Worm (Caenorhabditis elegans) whole organism, L4 larva: ENCODE data around the gene cec-5.

Experiments used
- F49E8.2 ChIP-seq: sonication (generic microtip); optimal IDR thresholded peaks from 2 replicates; lab custom pipeline; 2016; ENCODE audit warnings: missing compliant biosample characterization, mild to moderate bottlenecking, missing genetic modification characterization, borderline replicate concordance
- R02D3.7 ChIP-seq: fragments of 150-350 bp; sonication (generic microtip); optimal IDR thresholded peaks from 3 replicates; lab custom pipeline; 2014; ENCODE audit warnings: missing biosample characterization, missing genetic modification characterization
- Y105C5A.15 ChIP-seq: fragments of 200-800 bp; sonication (Bioruptor generic); IDR thresholded peaks from 2 replicates; pipeline ENCODE4 v1.3.6; 2022; ENCODE audit warnings: missing genetic modification characterization, missing compliant biosample characterization
- Y5F2A.4 ChIP-seq: fragments of 200-800 bp; sonication (Bioruptor generic); optimal IDR thresholded peaks from 2 replicates; lab custom pipeline; 2018; ENCODE audit warnings: mild to moderate bottlenecking, missing genetic modification characterization, missing compliant biosample characterization
- Y75B8A.6 ChIP-seq: fragments of 200-800 bp; sonication (Bioruptor generic); IDR thresholded peaks from 2 replicates; pipeline ENCODE4 v1.3.6; 2022; ENCODE audit warnings: missing genetic modification reagents, missing genetic modification characterization, missing compliant biosample characterization
- aha-1 ChIP-seq: fragments of 150-350 bp; peaks from one replicate; lab custom pipeline; 2014; ENCODE audit warnings: missing biosample characterization, missing genetic modification characterization
- ama-1 ChIP-seq: fragments of 150-350 bp; optimal IDR thresholded peaks from 2 replicates; lab custom pipeline; 2014; ENCODE audit warnings: inconsistent platforms, mixed read lengths
- attf-4 ChIP-seq: sonication (generic microtip); optimal IDR thresholded peaks from 3 replicates; lab custom pipeline; 2017; ENCODE audit warnings: missing biosample characterization, missing genetic modification characterization
- ceh-62 ChIP-seq: sonication (generic microtip); optimal IDR thresholded peaks from 2 replicates; lab custom pipeline; 2017; ENCODE audit warnings: missing biosample characterization, missing genetic modification characterization
- ces-1 ChIP-seq: fragments of 150-350 bp; sonication (generic microtip); optimal IDR thresholded peaks from 4 replicates; lab custom pipeline; 2014; ENCODE audit warnings: missing biosample characterization, missing genetic modification reagents, missing genetic modification characterization
- daf-16 ChIP-seq, 3 experiments: sonication (generic microtip); optimal IDR thresholded peaks; 2 replicates each; lab custom pipeline; 2016 to 2017; ENCODE audit warnings: missing genetic modification characterization in 3 of 3, missing genetic modification reagents in 3 of 3, mild to moderate bottlenecking in 2 of 3, missing compliant biosample characterization in 2 of 3, missing biosample characterization in 1 of 3, moderate library complexity in 1 of 3
- daf-19 ChIP-seq: fragments of 200-800 bp; sonication (Bioruptor generic); conservative IDR thresholded peaks from 2 replicates; pipeline ENCODE4 v1.3.6; 2022; ENCODE audit warnings: missing genetic modification characterization, missing compliant biosample characterization
- duxl-1 ChIP-seq: sonication (generic microtip); optimal IDR thresholded peaks from 2 replicates; lab custom pipeline; 2016; ENCODE audit warnings: mild to moderate bottlenecking, missing genetic modification characterization, moderate library complexity, missing compliant biosample characterization; ENCODE audit not compliant: poor library complexity
- dve-1 ChIP-seq: sonication (generic microtip); optimal IDR thresholded peaks from 2 replicates; lab custom pipeline; 2017; ENCODE audit warnings: antibody characterized with exemption, mild to moderate bottlenecking, missing genetic modification characterization, missing compliant biosample characterization; ENCODE audit not compliant: insufficient read depth
- fkh-10 ChIP-seq: fragments of 150-350 bp; optimal IDR thresholded peaks from 2 replicates; lab custom pipeline; 2014; ENCODE audit warnings: missing biosample characterization, missing genetic modification reagents, missing genetic modification characterization
- fos-1 ChIP-seq: fragments of 150-350 bp; optimal IDR thresholded peaks from 2 replicates; lab custom pipeline; 2014; ENCODE audit warnings: missing biosample characterization, missing genetic modification characterization
- hif-1 ChIP-seq, 2 experiments: sonication (generic microtip); optimal IDR thresholded peaks; 2 replicates each; lab custom pipeline; 2016 to 2017; ENCODE audit warnings: missing compliant biosample characterization in 2 of 2, missing genetic modification characterization in 2 of 2, missing genetic modification reagents in 2 of 2, missing genotype in 2 of 2, mild to moderate bottlenecking in 1 of 2
- hlh-30 ChIP-seq: sonication (generic microtip); optimal IDR thresholded peaks from 2 replicates; lab custom pipeline; 2017; ENCODE audit warnings: antibody characterized with exemption, mild to moderate bottlenecking, missing genetic modification characterization, missing compliant biosample characterization; ENCODE audit not compliant: insufficient read depth
- hmg-1.1 ChIP-seq: fragments of 200-800 bp; sonication (Bioruptor generic); IDR thresholded peaks from 2 replicates; pipeline ENCODE4 v1.3.6; 2022; ENCODE audit warnings: missing genetic modification reagents, missing genetic modification characterization, missing compliant biosample characterization
- lin-1 ChIP-seq: fragments of 200-800 bp; sonication (Bioruptor generic); IDR thresholded peaks from 2 replicates; pipeline ENCODE4 v1.3.6; 2022; ENCODE audit warnings: missing genetic modification reagents, missing genetic modification characterization, missing compliant biosample characterization
- lin-29 ChIP-seq: fragments of 200-800 bp; sonication (Bioruptor generic); IDR thresholded peaks from 2 replicates; pipeline ENCODE4 v1.3.6; 2022; ENCODE audit warnings: missing genetic modification reagents, missing genetic modification characterization, missing compliant biosample characterization
- lin-38 ChIP-seq: fragments of 200-800 bp; sonication (Bioruptor generic); IDR thresholded peaks from 2 replicates; pipeline ENCODE4 v1.3.6; 2022; ENCODE audit warnings: missing genetic modification reagents, missing genetic modification characterization, missing compliant biosample characterization
- mdt-29 ChIP-seq: fragments of 200-800 bp; sonication (Bioruptor generic); IDR thresholded peaks from 2 replicates; pipeline ENCODE4 v1.3.6; 2022; ENCODE audit warnings: missing genetic modification reagents, missing genetic modification characterization, missing compliant biosample characterization
- mep-1 ChIP-seq: fragments of 150-350 bp; sonication (generic microtip); optimal IDR thresholded peaks from 3 replicates; lab custom pipeline; 2014; ENCODE audit warnings: missing biosample characterization, missing genetic modification characterization
- mxl-2 ChIP-seq: fragments of 200-800 bp; sonication (Bioruptor generic); conservative IDR thresholded peaks from 2 replicates; pipeline ENCODE4 v1.3.6; 2022; ENCODE audit warnings: missing genetic modification reagents, missing genetic modification characterization, missing compliant biosample characterization
- nhr-10 ChIP-seq: fragments of 150-350 bp; optimal IDR thresholded peaks from 2 replicates; lab custom pipeline; 2014; ENCODE audit warnings: missing biosample characterization, missing genetic modification characterization
- nhr-11 ChIP-seq: fragments of 150-350 bp; optimal IDR thresholded peaks from 2 replicates; lab custom pipeline; 2014; ENCODE audit warnings: missing biosample characterization, missing genetic modification characterization
- nhr-25 ChIP-seq: sonication (generic microtip); optimal IDR thresholded peaks from 2 replicates; lab custom pipeline; 2017; ENCODE audit warnings: missing genetic modification characterization, mild to moderate bottlenecking, missing compliant biosample characterization, antibody characterized with exemption, moderate library complexity, borderline replicate concordance; ENCODE audit not compliant: insufficient read depth
- nhr-48 ChIP-seq: sonication (generic microtip); optimal IDR thresholded peaks from 2 replicates; lab custom pipeline; 2016; ENCODE audit warnings: mild to moderate bottlenecking, missing genetic modification characterization, missing compliant biosample characterization
- nhr-76 ChIP-seq: fragments of 150-350 bp; optimal IDR thresholded peaks from 2 replicates; lab custom pipeline; 2014; ENCODE audit warnings: missing biosample characterization, missing genetic modification characterization
- saeg-2 ChIP-seq: fragments of 200-800 bp; sonication (Bioruptor generic); IDR thresholded peaks from 2 replicates; pipeline ENCODE4 v1.3.6; 2022; ENCODE audit warnings: missing genetic modification reagents, missing genetic modification characterization, missing compliant biosample characterization
- set-16 ChIP-seq: fragments of 200-800 bp; sonication (Bioruptor generic); IDR thresholded peaks from 2 replicates; pipeline ENCODE4 v1.3.6; 2022; ENCODE audit warnings: missing genetic modification reagents, missing genetic modification characterization, missing compliant biosample characterization
- skn-1 ChIP-seq: fragments of 150-350 bp; optimal IDR thresholded peaks from 2 replicates; lab custom pipeline; 2014; ENCODE audit warnings: missing biosample characterization, missing genetic modification characterization
- snpc-1.2 ChIP-seq: fragments of 200-800 bp; sonication (Bioruptor generic); IDR thresholded peaks from 2 replicates; pipeline ENCODE4 v1.3.6; 2022; ENCODE audit warnings: missing genetic modification reagents, missing genetic modification characterization, missing compliant biosample characterization
- tag-97 ChIP-seq: fragments of 200-800 bp; sonication (Bioruptor generic); IDR thresholded peaks from 2 replicates; pipeline ENCODE4 v1.3.6; 2022; ENCODE audit warnings: missing genetic modification characterization, missing compliant biosample characterization
- unc-39 ChIP-seq: sonication (generic microtip); optimal IDR thresholded peaks from 2 replicates; lab custom pipeline; 2017; ENCODE audit warnings: missing biosample characterization, missing genetic modification characterization
- unc-62 ChIP-seq, 3 experiments: fragments of 150-350 bp in 1 of 3; sonication (generic microtip); optimal IDR thresholded peaks in 2 of 3; peaks in 1 of 3; 1 replicate in 1 of 3; 2 replicates in 2 of 3; lab custom pipeline; 2014 to 2017; ENCODE audit warnings: missing biosample characterization in 3 of 3, missing genetic modification characterization in 3 of 3, missing genetic modification reagents in 3 of 3, missing genotype in 1 of 3
- vab-7 ChIP-seq: fragments of 200-800 bp; sonication (Bioruptor generic); IDR thresholded peaks from 2 replicates; pipeline ENCODE4 v1.3.6; 2022; ENCODE audit warnings: missing genetic modification reagents, missing genetic modification characterization, missing compliant biosample characterization
- zag-1 ChIP-seq: fragments of 150-350 bp; optimal IDR thresholded peaks from 2 replicates; lab custom pipeline; 2014; ENCODE audit warnings: missing biosample characterization, missing genetic modification characterization
- zfp-2 ChIP-seq: sonication (generic microtip); optimal IDR thresholded peaks from 2 replicates; lab custom pipeline; 2016; ENCODE audit warnings: mild to moderate bottlenecking, missing genetic modification characterization, missing compliant biosample characterization
- zfp-3 ChIP-seq: fragments of 200-800 bp; sonication (Bioruptor generic); conservative IDR thresholded peaks from 2 replicates; pipeline ENCODE4 v1.3.6; 2022; ENCODE audit warnings: missing genetic modification reagents, missing genetic modification characterization, missing compliant biosample characterization
- ztf-11 ChIP-seq: fragments of 150-350 bp; optimal IDR thresholded peaks from 2 replicates; lab custom pipeline; 2014; ENCODE audit warnings: missing biosample characterization, missing genetic modification characterization

The cec-5 gene

ce11 chrIV:7588631-7589030 is 8.7 kb upstream of the cec-5 start, which contains the start of gene cla-1:
cla-1 (plus strand) TSS chrIV:7588931.
- no peak for TF ChIP-seq fos-1
- peak in 1 of 2 experiments; percentile 61 for TF ChIP-seq unc-62 (GFP tag; optimal IDR thresholded peaks at IDR 0.05 in 1 of 2; lab: Kevin White, UChicago)
- no peak for TF ChIP-seq unc-62 (tag; optimal IDR thresholded peaks at IDR 0.05; lab: Kevin White, UChicago)
- no peak for TF ChIP-seq daf-16 (GFP tag; optimal IDR thresholded peaks at IDR 0.05; lab: Kevin White, UChicago)
- no peak for TF ChIP-seq daf-16 (tag; optimal IDR thresholded peaks at IDR 0.05; lab: Kevin White, UChicago)
- no peak for TF ChIP-seq snpc-1.2 (GFP tag; lab: Robert Waterston, UW)
- no peak for TF ChIP-seq set-16 (GFP tag; lab: Robert Waterston, UW)
- TF ChIP-seq hif-1 (tag; optimal IDR thresholded peaks at IDR 0.05; lab: Kevin White, UChicago): no peak

DNA sequence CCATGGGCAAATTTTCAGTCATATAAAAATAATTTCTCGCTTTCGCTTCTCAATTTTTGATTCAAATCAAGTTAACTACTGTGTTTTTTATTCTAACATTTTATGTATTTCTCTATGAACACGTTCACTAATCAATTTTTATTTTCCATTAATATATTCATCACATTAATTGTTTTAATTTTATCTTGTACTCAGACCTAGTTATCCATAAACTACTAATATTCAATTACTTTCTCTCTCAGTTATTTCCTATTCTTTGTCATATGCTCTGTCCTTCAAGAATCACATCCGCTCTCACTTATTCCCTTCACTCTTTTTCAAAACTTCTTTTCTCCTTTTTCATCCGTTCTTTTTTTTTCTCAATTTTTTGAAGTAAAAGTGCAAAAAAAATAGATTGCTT is 7.1 kb upstream of the cec-5 start:
- TF ChIP-seq ces-1 (GFP tag; lab: Kevin White, UChicago) (peak; percentile 61), nhr-25 (no peak), fkh-10 (peak; percentile 50)

DNA sequence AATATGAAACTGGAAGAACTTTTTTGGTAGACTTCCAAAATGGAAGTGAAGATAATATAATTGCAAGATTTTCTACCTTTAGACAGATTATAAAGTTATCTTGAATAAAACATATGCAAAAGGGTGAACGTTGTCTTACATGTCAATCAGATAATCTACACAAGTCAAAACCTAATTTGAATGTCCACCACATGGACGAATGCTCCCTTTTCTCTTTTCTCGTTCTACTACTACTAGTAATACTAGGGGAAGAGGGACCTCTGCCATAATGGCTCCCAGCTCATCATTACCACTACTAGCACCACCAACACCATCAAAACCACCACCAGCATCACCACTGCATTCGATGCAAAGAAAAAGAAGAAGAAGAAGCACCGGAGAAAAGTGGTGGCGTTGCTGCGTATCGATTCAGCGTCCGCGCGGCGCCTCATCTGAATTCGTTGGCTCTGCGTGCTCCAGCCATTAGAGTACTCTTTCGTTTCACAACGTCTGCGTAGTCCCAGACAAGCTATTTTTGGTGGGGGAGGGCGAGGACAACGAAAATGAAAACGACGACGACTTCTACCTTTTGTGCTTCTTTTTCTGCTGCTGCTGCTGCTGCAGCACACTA is 5.5 kb upstream of the cec-5 start:
- TF ChIP-seq mdt-29 (GFP tag; lab: Robert Waterston, UW) (no peak), aha-1 (tag; lab: Kevin White, UChicago) (peak; percentile 86), R02D3.7 (tag; lab: Kevin White, UChicago) (no peak), hmg-1.1 (GFP tag; lab: Robert Waterston, UW) (peak; percentile 39; the same call in 1 of the 2 replicates)

DNA sequence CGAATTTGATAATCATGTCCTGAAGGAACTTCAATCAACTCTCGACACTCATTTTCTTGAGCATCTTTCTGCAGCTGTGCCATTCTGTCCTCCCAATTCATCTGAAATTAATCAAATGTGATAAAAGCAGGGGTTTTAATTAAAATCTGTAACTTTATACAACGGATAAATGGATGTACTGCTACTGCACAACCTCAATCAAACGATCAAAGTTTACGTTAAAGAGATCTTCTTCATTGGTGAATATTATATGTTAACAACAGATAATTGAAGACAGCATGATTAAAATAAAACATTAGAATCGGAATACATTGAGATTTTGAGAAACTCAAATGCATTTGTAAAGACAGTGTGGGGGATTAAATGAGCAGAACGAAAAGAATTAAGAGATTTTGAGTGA is 1.6 kb downstream of the cec-5 start, which contains the start of gene F32E10.5:
F32E10.5 (minus strand) TSS at position 101 of the 400 bp plus-strand sequence.
- TF ChIP-seq lin-1 (no peak), lin-38 (GFP tag; lab: Robert Waterston, UW) (no peak), set-16 (GFP tag; lab: Robert Waterston, UW) (no peak), unc-62 (GFP tag; optimal IDR thresholded peaks at IDR 0.05 in 1 of 2; lab: Kevin White, UChicago) (no peak), unc-62 (tag; optimal IDR thresholded peaks at IDR 0.05; lab: Kevin White, UChicago) (no peak), attf-4 (tag; lab: Kevin White, UChicago) (no peak), mep-1 (tag; lab: Kevin White, UChicago) (no peak), ceh-62 (tag; lab: Kevin White, UChicago) (no peak), ztf-11 (no peak), nhr-11 (tag; lab: Kevin White, UChicago) (no peak), duxl-1 (peak; percentile 24), aha-1 (tag; lab: Kevin White, UChicago) (no peak), nhr-76 (tag; lab: Kevin White, UChicago) (no peak), tag-97 (GFP tag; lab: Robert Waterston, UW) (no peak), ama-1 (lab: Kevin White, UChicago) (peak; percentile 21), zag-1 (tag; lab: Kevin White, UChicago) (no peak), Y5F2A.4 (GFP tag; lab: Kevin White, UChicago) (no peak)

ce11 chrIV:7575147-7575768 is 4.7 kb downstream of the cec-5 start, which contains the start of gene cec-4:
cec-4 (plus strand) TSS chrIV:7575718.
- TF ChIP-seq nhr-10 (tag; lab: Kevin White, UChicago) (no peak), skn-1 (tag; lab: Kevin White, UChicago) (no peak), set-16 (GFP tag; lab: Robert Waterston, UW) (no peak), zfp-3 (GFP tag; lab: Robert Waterston, UW) (no peak), zag-1 (tag; lab: Kevin White, UChicago) (no peak), lin-29 (no peak), zfp-2 (tag; lab: Kevin White, UChicago) (no peak), Y75B8A.6 (no peak), Y105C5A.15 (GFP tag; lab: Robert Waterston, UW) (no peak), saeg-2 (no peak), F49E8.2 (tag; lab: Kevin White, UChicago) (no peak), mxl-2 (no peak), daf-19 (GFP tag; lab: Robert Waterston, UW) (no peak), unc-39 (tag; lab: Kevin White, UChicago) (no peak), vab-7 (GFP tag; lab: Robert Waterston, UW) (no peak), nhr-48 (tag; lab: Kevin White, UChicago) (no peak), dve-1 (tag; lab: Kevin White, UChicago) (no peak), hlh-30 (tag; lab: Kevin White, UChicago) (no peak)
